Worm (Caenorhabditis elegans) whole organism, late embryonic: ENCODE results near the gene ets-6.

Experiments
- dve-1 ChIP-seq: sonication (generic microtip); optimal IDR thresholded peaks from 2 replicates; lab custom pipeline; 2017; ENCODE audit warnings: antibody characterized with exemption, mild to moderate bottlenecking, missing genetic modification characterization, missing compliant biosample characterization
- hlh-30 ChIP-seq: sonication (generic microtip); optimal IDR thresholded peaks from 2 replicates; lab custom pipeline; 2017; ENCODE audit warnings: antibody characterized with exemption, missing genetic modification characterization, missing compliant biosample characterization; ENCODE audit not compliant: insufficient read depth
- pqm-1 ChIP-seq: sonication (generic microtip); optimal IDR thresholded peaks from 2 replicates; lab custom pipeline; 2016; ENCODE audit warnings: missing genetic modification characterization, missing compliant biosample characterization

DNA sequence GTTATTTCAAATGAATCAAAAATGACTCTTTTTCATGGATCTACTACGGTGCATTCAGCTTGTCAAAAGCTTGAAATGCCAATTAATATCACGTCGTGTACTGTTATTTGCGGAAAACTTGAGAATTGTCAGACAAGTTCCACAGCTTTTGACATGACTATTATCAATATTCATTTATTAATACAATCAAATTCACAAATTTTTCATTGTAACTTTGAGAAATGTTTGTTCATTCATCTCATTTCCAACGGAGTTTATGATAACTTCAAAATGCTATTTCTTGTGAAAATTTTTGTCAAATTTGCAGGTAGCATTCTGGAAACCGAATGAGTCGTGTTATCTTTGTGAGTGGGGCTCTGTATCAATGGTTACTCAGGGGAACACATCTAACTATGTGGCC is 37.8 kb upstream of the ets-6 start, which contains the start of gene C50E3.15:
- TF ChIP-seq hlh-30 (tag; lab: Kevin White, UChicago) = no peak
- TF ChIP-seq pqm-1 (tag; lab: Kevin White, UChicago) = no peak
- no peak for TF ChIP-seq dve-1 (tag; lab: Kevin White, UChicago)
